Worm (Caenorhabditis elegans) whole organism, L3 larva: Measurements from ENCODE around the gene acp-5.

Experiments used
- ama-1 ChIP-seq: fragments of 150-350 bp; optimal IDR thresholded peaks from 2 replicates; lab custom pipeline; 2018
- nhr-28 ChIP-seq: fragments of 150-350 bp; optimal IDR thresholded peaks from 2 replicates; lab custom pipeline; 2014; ENCODE audit warnings: missing biosample characterization, missing genetic modification characterization

DNA sequence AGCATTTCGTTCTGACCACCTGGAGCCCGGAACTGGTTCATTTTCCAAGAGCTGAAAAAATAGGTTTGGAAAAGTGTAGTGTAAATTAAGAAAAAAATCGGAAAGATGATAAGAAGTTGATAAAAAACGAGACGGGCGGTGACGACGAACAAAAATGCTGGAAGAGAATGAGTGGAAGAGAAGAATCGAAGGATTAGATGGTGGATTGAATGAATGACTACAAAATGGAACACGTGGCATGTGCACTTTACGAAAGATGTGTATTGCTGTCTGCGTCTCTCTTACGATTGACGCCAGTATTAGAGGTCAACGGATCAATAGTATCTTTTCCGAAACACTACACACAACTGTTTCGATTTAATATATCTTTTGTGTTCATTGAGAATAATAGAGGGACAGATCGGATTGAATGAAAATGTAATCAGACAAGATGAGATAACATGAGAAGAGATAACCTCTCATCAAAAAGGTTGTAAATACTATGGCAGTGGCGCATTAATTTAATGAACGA, 48.5 kb upstream of the acp-5 start, which contains the start of gene sft-4:
- no peak for TF ChIP-seq nhr-28 (tag; lab: Kevin White, UChicago)
- no peak for TF ChIP-seq ama-1 (lab: Kevin White, UChicago)
